Worm (Caenorhabditis elegans) whole organism, early embryonic: ENCODE results near the gene dhs-11.

Experiments used
- B0310.2 ChIP-seq: sonication (generic microtip); optimal IDR thresholded peaks from 2 replicates; lab custom pipeline; 2016; ENCODE audit warnings: mild to moderate bottlenecking, missing genetic modification characterization, missing compliant biosample characterization
- F13C5.2 ChIP-seq: sonication (generic microtip); optimal IDR thresholded peaks from 2 replicates; lab custom pipeline; 2017; ENCODE audit warnings: mild to moderate bottlenecking, missing genetic modification characterization, inconsistent platforms, missing compliant biosample characterization
- aly-1 ChIP-seq: sonication (generic microtip); optimal IDR thresholded peaks from 2 replicates; lab custom pipeline; 2016; ENCODE audit warnings: missing genetic modification characterization, missing compliant biosample characterization
- ama-1 ChIP-seq: fragments of 150-350 bp; optimal IDR thresholded peaks from 2 replicates; lab custom pipeline; 2014
- ceh-13 ChIP-seq: fragments of 200-800 bp; sonication (Bioruptor generic); optimal IDR thresholded peaks from 2 replicates; lab custom pipeline; 2018; ENCODE audit warnings: mild to moderate bottlenecking, missing genetic modification characterization, missing compliant biosample characterization
- ceh-36 ChIP-seq: sonication (generic microtip); optimal IDR thresholded peaks from 2 replicates; lab custom pipeline; 2016; ENCODE audit warnings: missing genetic modification characterization, inconsistent platforms, missing compliant biosample characterization
- ets-7 ChIP-seq: sonication (generic microtip); optimal IDR thresholded peaks from 2 replicates; lab custom pipeline; 2016; ENCODE audit warnings: missing genotype, missing genetic modification characterization, missing compliant biosample characterization
- flt-1 ChIP-seq: fragments of 200-800 bp; sonication (Bioruptor generic); IDR thresholded peaks from 2 replicates; pipeline ENCODE4 v1.3.6; 2022; ENCODE audit warnings: missing genetic modification characterization, missing compliant biosample characterization
- hmbx-1 ChIP-seq: sonication (generic microtip); optimal IDR thresholded peaks from 2 replicates; lab custom pipeline; 2016; ENCODE audit warnings: mild to moderate bottlenecking, missing genetic modification characterization, missing compliant biosample characterization
- hmg-4 ChIP-seq: fragments of 200-800 bp; sonication (Bioruptor generic); optimal IDR thresholded peaks from 2 replicates; lab custom pipeline; 2018; ENCODE audit warnings: mild to moderate bottlenecking, missing genetic modification characterization, missing compliant biosample characterization
- hnd-1 ChIP-seq: sonication (generic microtip); optimal IDR thresholded peaks from 2 replicates; lab custom pipeline; 2016; ENCODE audit warnings: missing genetic modification characterization, missing compliant biosample characterization
- pes-1 ChIP-seq: fragments of 200-800 bp; sonication (Bioruptor generic); IDR thresholded peaks from 2 replicates; pipeline ENCODE4 v1.3.6; 2022; ENCODE audit warnings: missing genetic modification reagents, missing genetic modification characterization, missing compliant biosample characterization
- scrt-1 ChIP-seq: fragments of 200-800 bp; sonication (Bioruptor generic); IDR thresholded peaks from 2 replicates; pipeline ENCODE4 v1.3.6; 2022; ENCODE audit warnings: missing genetic modification characterization, missing compliant biosample characterization
- sea-1 ChIP-seq: fragments of 200-800 bp; sonication (Bioruptor generic); conservative IDR thresholded peaks from 2 replicates; pipeline ENCODE4 v1.3.6; 2022; ENCODE audit warnings: missing genetic modification characterization, missing compliant biosample characterization
- tbx-11 ChIP-seq: fragments of 200-800 bp; sonication (Bioruptor generic); IDR thresholded peaks from 2 replicates; pipeline ENCODE4 v1.3.6; 2022; ENCODE audit warnings: missing genetic modification characterization, missing compliant biosample characterization
- tbx-37 ChIP-seq: fragments of 200-800 bp; sonication (Bioruptor generic); conservative IDR thresholded peaks from 2 replicates; pipeline ENCODE4 v1.3.6; 2022; ENCODE audit warnings: missing genetic modification reagents, missing genetic modification characterization, missing compliant biosample characterization
- tra-4 ChIP-seq: sonication (generic microtip); optimal IDR thresholded peaks from 2 replicates; lab custom pipeline; 2017; ENCODE audit warnings: missing genetic modification characterization, missing compliant biosample characterization

Gene dhs-11

ce11 chrIII:10603248-10603647, 39.4 kb downstream of the dhs-11 start, which contains the start of gene Y39A1A.2:
Gene Y39A1A.2 (minus strand): TSS chrIII:10603566.
- TF ChIP-seq tbx-11, result no peak
- no peak for TF ChIP-seq hmbx-1
- TF ChIP-seq ets-7 (tag; lab: Kevin White, UChicago), result no peak
- TF ChIP-seq flt-1 (GFP tag; lab: Robert Waterston, UW), result no peak
- TF ChIP-seq hnd-1 (tag; lab: Kevin White, UChicago), result no peak
- no peak for TF ChIP-seq F13C5.2 (tag; lab: Kevin White, UChicago)
- no peak for TF ChIP-seq aly-1 (tag; lab: Kevin White, UChicago)
- no peak for TF ChIP-seq pes-1 (GFP tag; lab: Robert Waterston, UW)
- no peak for TF ChIP-seq tbx-37 (GFP tag; lab: Robert Waterston, UW)
- no peak for TF ChIP-seq tra-4
- no peak for TF ChIP-seq ama-1 (lab: Kevin White, UChicago)
- no peak for TF ChIP-seq B0310.2 (tag; lab: Kevin White, UChicago)
- no peak for TF ChIP-seq scrt-1 (GFP tag; lab: Robert Waterston, UW)
- TF ChIP-seq ceh-36 (tag; lab: Kevin White, UChicago), result no peak
- TF ChIP-seq sea-1 (GFP tag; lab: Robert Waterston, UW), result no peak
- no peak for TF ChIP-seq ceh-13 (GFP tag; lab: Kevin White, UChicago)

DNA sequence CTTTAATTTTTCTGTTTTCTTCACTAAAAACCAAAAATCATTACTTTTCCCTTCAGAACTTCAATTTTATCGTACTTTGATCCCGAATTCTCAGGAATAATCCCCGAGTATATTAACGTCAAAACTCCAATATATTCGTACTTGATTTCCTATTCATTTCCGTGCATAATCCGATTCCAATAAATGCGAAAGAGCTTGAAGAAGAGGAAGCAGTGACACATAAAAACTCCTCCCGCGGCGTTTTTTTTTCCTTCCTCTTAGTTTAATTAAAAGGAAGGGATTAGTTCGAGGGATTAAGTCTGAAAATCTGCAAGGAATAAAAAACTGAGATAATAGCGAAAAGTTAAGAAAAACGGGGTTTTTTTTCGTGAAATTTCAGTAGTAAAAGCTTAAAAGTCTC, 41.8 kb downstream of the dhs-11 start:
- TF ChIP-seq aly-1 (tag; lab: Kevin White, UChicago), result no peak
- TF ChIP-seq ceh-36 (tag; lab: Kevin White, UChicago), result peak; percentile 59

ce11 chrIII:10600138-10600626, 42.5 kb downstream of the dhs-11 start, which contains the start of gene epg-6:
Gene epg-6 (minus strand): TSS chrIII:10600188.
- TF ChIP-seq scrt-1 (GFP tag; lab: Robert Waterston, UW) (no peak), flt-1 (GFP tag; lab: Robert Waterston, UW) (no peak), tra-4 (no peak), hnd-1 (tag; lab: Kevin White, UChicago) (no peak), ceh-13 (GFP tag; lab: Kevin White, UChicago) (no peak), pes-1 (GFP tag; lab: Robert Waterston, UW) (no peak), hmg-4 (GFP tag; lab: Kevin White, UChicago) (no peak), aly-1 (tag; lab: Kevin White, UChicago) (no peak), sea-1 (GFP tag; lab: Robert Waterston, UW) (no peak), B0310.2 (tag; lab: Kevin White, UChicago) (no peak), ceh-36 (tag; lab: Kevin White, UChicago) (no peak), ets-7 (tag; lab: Kevin White, UChicago) (no peak), hmbx-1 (no peak), tbx-37 (GFP tag; lab: Robert Waterston, UW) (no peak), tbx-11 (no peak), ama-1 (lab: Kevin White, UChicago) (no peak), F13C5.2 (tag; lab: Kevin White, UChicago) (no peak)

DNA sequence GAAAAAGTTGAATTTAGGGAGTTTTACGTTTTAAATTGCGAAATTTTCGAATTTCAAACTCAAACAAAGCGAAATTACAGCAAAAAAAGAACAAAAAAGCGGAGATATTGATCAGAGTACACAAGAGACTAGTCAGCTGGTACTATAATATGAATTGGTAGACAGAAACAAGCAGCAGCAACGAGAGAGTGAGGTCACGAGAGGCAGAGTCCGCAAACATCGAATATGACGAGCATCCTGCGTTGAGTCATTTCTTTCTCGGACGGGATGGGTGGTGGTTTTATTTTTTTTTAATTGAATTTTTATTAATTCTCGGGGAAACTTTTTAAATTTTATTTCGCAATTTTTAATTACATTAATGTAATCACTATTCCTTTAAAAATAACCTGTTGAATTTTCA, 43.0 kb downstream of the dhs-11 start:
- TF ChIP-seq tbx-37 (GFP tag; lab: Robert Waterston, UW) (no peak), F13C5.2 (tag; lab: Kevin White, UChicago) (peak; percentile 58)

DNA sequence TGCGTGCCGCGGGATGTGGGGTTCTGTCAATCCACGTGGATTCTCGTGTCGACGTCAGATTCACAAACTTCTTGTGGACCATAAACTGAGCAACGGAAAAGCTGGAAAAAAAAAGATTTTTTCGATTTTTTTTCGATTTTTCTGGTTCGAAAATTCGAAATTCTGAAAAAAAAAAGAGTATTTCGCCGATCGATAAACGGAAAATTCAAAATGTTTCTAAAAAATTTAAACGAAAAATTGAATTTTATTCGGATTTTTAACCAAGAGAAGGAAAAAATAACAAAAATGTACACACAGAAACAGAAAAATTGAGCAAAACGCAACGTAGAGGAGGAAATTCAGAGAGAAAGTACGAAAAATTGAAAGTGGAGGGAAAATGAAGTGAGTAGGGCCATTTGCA, 46.3 kb downstream of the dhs-11 start, which contains the start of gene Y39A1A.3:
Gene Y39A1A.3, minus strand, starts transcription at position 101 of the 400 bp plus-strand sequence.
- no peak for TF ChIP-seq sea-1 (GFP tag; lab: Robert Waterston, UW)
- no peak for TF ChIP-seq ets-7 (tag; lab: Kevin White, UChicago)
- no peak for TF ChIP-seq hmg-4 (GFP tag; lab: Kevin White, UChicago)
- no peak for TF ChIP-seq pes-1 (GFP tag; lab: Robert Waterston, UW)
- TF ChIP-seq F13C5.2 (tag; lab: Kevin White, UChicago), result no peak
- TF ChIP-seq ceh-36 (tag; lab: Kevin White, UChicago), result no peak
- TF ChIP-seq B0310.2 (tag; lab: Kevin White, UChicago), result no peak
- TF ChIP-seq flt-1 (GFP tag; lab: Robert Waterston, UW), result no peak
- TF ChIP-seq hnd-1 (tag; lab: Kevin White, UChicago), result no peak
- TF ChIP-seq aly-1 (tag; lab: Kevin White, UChicago), result no peak
- no peak for TF ChIP-seq tbx-37 (GFP tag; lab: Robert Waterston, UW)
- no peak for TF ChIP-seq ama-1 (lab: Kevin White, UChicago)
- TF ChIP-seq hmbx-1, result no peak
- no peak for TF ChIP-seq tbx-11
- TF ChIP-seq scrt-1 (GFP tag; lab: Robert Waterston, UW), result no peak
- TF ChIP-seq ceh-13 (GFP tag; lab: Kevin White, UChicago), result no peak
- no peak for TF ChIP-seq tra-4

DNA sequence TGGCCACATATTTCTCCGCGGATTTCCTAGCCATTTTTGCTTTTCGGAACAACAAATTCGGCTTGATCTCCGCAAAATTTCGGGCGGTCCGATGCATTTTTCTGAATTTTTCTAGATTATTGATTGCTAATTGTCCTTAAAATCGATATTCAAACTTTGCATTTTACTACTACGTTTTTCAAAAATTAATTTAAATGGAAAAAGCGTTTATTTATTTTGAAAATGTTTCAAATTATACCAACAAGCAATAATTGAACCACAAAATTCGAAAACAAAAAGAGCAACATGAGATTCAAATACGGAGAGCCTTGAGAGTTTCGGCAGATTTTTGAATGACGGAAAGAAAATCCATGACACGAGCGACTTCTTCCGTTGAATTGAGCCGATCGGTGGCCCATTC, 47.6 kb downstream of the dhs-11 start, which contains the start of gene Y45F3A.9:
Gene Y45F3A.9, minus strand, starts transcription at position 101 of the 400 bp plus-strand sequence.
- TF ChIP-seq scrt-1 (GFP tag; lab: Robert Waterston, UW) (no peak), hnd-1 (tag; lab: Kevin White, UChicago) (no peak), tbx-37 (GFP tag; lab: Robert Waterston, UW) (no peak), ceh-13 (GFP tag; lab: Kevin White, UChicago) (no peak), B0310.2 (tag; lab: Kevin White, UChicago) (no peak), flt-1 (GFP tag; lab: Robert Waterston, UW) (no peak), pes-1 (GFP tag; lab: Robert Waterston, UW) (no peak), tbx-11 (no peak), ets-7 (tag; lab: Kevin White, UChicago) (no peak), hmg-4 (GFP tag; lab: Kevin White, UChicago) (no peak), ama-1 (lab: Kevin White, UChicago) (no peak), hmbx-1 (no peak), ceh-36 (tag; lab: Kevin White, UChicago) (no peak), F13C5.2 (tag; lab: Kevin White, UChicago) (no peak), sea-1 (GFP tag; lab: Robert Waterston, UW) (no peak), tra-4 (no peak), aly-1 (tag; lab: Kevin White, UChicago) (no peak)

- TF ChIP-seq tbx-37 (GFP tag; lab: Robert Waterston, UW) (no peak), ceh-13 (GFP tag; lab: Kevin White, UChicago) (no peak), hmbx-1 (no peak), hmg-4 (GFP tag; lab: Kevin White, UChicago) (no peak), tra-4 (no peak), flt-1 (GFP tag; lab: Robert Waterston, UW) (no peak), tbx-11 (no peak)
Measured at ce11 chrIII:10592729-10593128, 49.9 kb downstream of the dhs-11 start, which contains the start of gene Y45F3A.8. Gene Y45F3A.8 (minus strand): TSS chrIII:10592829.
